Worm (Caenorhabditis elegans): ENCODE data around the gene srz-59.

srz-59 gene

ce11 chrIV:14153261-14153660 lies 21.4 kb downstream of the srz-59 start, which contains the start of gene oac-38:
oac-38 (minus strand) TSS chrIV:14153361.
- TF ChIP-seq efl-1 (optimal IDR thresholded peaks at IDR 0.05), result no peak
- peak in 1 of 2 experiments; percentile 16 for TF ChIP-seq efl-1 (GFP tag; optimal IDR thresholded peaks at IDR 0.05 in 1 of 2)
- no peak for TF ChIP-seq sptf-1 (tag; optimal IDR thresholded peaks at IDR 0.05)
- TF ChIP-seq mep-1 (tag; optimal IDR thresholded peaks at IDR 0.05), result no peak

- TF ChIP-seq Y116A8C.19 (tag; optimal IDR thresholded peaks at IDR 0.05; ENCODE audit: borderline replicate concordance) (no peak), alr-1 (tag; optimal IDR thresholded peaks at IDR 0.05; ENCODE audit: borderline replicate concordance) (no peak), nhr-47 (tag; optimal IDR thresholded peaks at IDR 0.05) (no peak), mab-9 (GFP tag; IDR thresholded peaks at IDR 0.05) (no peak), nhr-19 (GFP tag; conservative IDR thresholded peaks at IDR 0.05) (no peak), nhr-71 (tag; optimal IDR thresholded peaks at IDR 0.05) (no peak), ceh-90 (tag; optimal IDR thresholded peaks at IDR 0.05) (no peak), egl-27 (tag; optimal IDR thresholded peaks at IDR 0.05) (no peak), ceh-63 (GFP tag; optimal IDR thresholded peaks at IDR 0.05) (no peak), xbp-1 (tag; optimal IDR thresholded peaks at IDR 0.05) (no peak), unc-30 (tag; optimal IDR thresholded peaks at IDR 0.05) (no peak), C34B4.2 (tag; optimal IDR thresholded peaks at IDR 0.05) (no peak), lsy-2 (tag; optimal IDR thresholded peaks at IDR 0.05) (no peak), swsn-7 (tag; optimal IDR thresholded peaks at IDR 0.05) (no peak), efl-3 (GFP tag; optimal IDR thresholded peaks at IDR 0.05) (no peak), egl-13 (tag; optimal IDR thresholded peaks at IDR 0.05) (no peak), nhr-84 (tag; optimal IDR thresholded peaks at IDR 0.05) (no peak), mef-2 (tag; optimal IDR thresholded peaks at IDR 0.05) (no peak)
These were observed 26.2 kb downstream of the srz-59 start, which contains the start of gene R05A10.8 for ce11 chrIV:14158086-14158485. R05A10.8 (minus strand) TSS chrIV:14158186.

DNA sequence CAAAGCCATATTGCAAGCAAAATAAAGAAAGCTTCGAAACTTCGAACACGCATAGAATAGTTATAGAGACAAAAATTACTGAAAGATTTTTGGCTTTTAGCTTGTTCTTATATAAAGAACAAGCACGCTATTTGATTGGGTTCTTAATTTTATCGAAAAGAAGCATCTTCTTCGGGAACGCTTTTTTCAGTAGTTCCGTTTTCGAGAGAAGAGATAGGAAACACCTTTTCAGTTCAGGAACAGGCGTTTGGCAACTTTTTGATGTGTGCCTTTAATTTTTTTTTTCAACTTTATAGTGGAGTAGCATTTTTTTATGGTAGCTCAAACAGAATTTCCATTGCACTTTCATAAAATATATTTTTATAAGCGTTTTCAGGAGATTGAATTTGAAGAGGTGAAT lies 30.9 kb downstream of the srz-59 start, which contains the start of gene R05A10.7:
TSS of gene R05A10.7 (minus strand) at position 101 of the 400 bp plus-strand sequence.
- no peak for TF ChIP-seq tlp-1 (tag; optimal IDR thresholded peaks at IDR 0.05)
- no peak for TF ChIP-seq ceh-88 (GFP tag; IDR thresholded peaks at IDR 0.05)
- TF ChIP-seq aly-2 (tag; optimal IDR thresholded peaks at IDR 0.05), result no peak
- TF ChIP-seq lir-3 (tag; optimal IDR thresholded peaks at IDR 0.05; ENCODE audit: poor library complexity), result no peak
- TF ChIP-seq efl-3 (GFP tag; optimal IDR thresholded peaks at IDR 0.05), result no peak
- TF ChIP-seq hlh-4 (tag; optimal IDR thresholded peaks at IDR 0.05), result no peak
- no peak for TF ChIP-seq ceh-90 (tag; optimal IDR thresholded peaks at IDR 0.05)
- TF ChIP-seq unc-98 (GFP tag; IDR thresholded peaks at IDR 0.05), result no peak
- TF ChIP-seq lin-14 (GFP tag; optimal IDR thresholded peaks at IDR 0.05), result no peak
- no peak for TF ChIP-seq ces-1 (GFP tag; optimal IDR thresholded peaks at IDR 0.05)
- no peak for TF ChIP-seq nhr-237 (tag; optimal IDR thresholded peaks at IDR 0.05)
- TF ChIP-seq hlh-17 (GFP tag; optimal IDR thresholded peaks at IDR 0.05; ENCODE audit: borderline replicate concordance), result no peak
- TF ChIP-seq nhr-85 (tag), result no peak

DNA sequence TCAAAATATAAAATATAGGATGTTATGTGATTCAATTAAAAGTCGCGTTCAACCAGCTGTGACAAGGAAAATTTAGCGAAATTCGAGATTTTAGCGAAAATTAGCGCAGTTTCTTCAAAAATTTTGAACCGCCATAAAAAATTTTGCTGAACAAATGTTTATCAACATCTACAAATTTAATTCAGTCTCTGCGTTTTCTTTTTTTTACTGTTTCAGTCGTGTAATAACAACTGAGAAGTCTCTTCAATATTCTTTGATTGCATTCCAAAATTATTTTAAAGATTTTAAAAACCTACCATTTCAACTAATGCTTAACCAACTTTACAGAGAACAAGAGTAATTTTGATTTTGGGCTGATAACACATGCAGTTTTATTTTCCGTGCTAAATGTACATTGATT lies 32.2 kb downstream of the srz-59 start:
- TF ChIP-seq nhr-20 (tag; optimal IDR thresholded peaks at IDR 0.05), result no peak
- TF ChIP-seq ceh-82 (tag; optimal IDR thresholded peaks at IDR 0.05), result no peak
- TF ChIP-seq pqm-1 (tag; optimal IDR thresholded peaks at IDR 0.05), result no peak
- TF ChIP-seq unc-62 (GFP tag; optimal IDR thresholded peaks at IDR 0.05), result no peak
- TF ChIP-seq elt-3 (tag; optimal IDR thresholded peaks at IDR 0.05), result no peak
- no peak for TF ChIP-seq fkh-10 (GFP tag; optimal IDR thresholded peaks at IDR 0.05)
- TF ChIP-seq dpl-1 (GFP tag; optimal IDR thresholded peaks at IDR 0.05), result no peak

Data from whole organism, L1 larva.